Worm (Caenorhabditis elegans) whole organism, midembryonic: ENCODE results near the gene spon-1.

Experiments used
- T22C8.4 ChIP-seq: fragments of 200-800 bp; sonication (Bioruptor generic); IDR thresholded peaks from 2 replicates; pipeline ENCODE4 v1.3.6; 2022; ENCODE audit warnings: missing genetic modification characterization, missing compliant biosample characterization
- cog-1 ChIP-seq: sonication (generic microtip); optimal IDR thresholded peaks from 2 replicates; lab custom pipeline; 2016; ENCODE audit warnings: missing genetic modification characterization, missing compliant biosample characterization
- flt-1 ChIP-seq: fragments of 200-800 bp; sonication (Bioruptor generic); IDR thresholded peaks from 2 replicates; pipeline ENCODE4 v1.3.6; 2022; ENCODE audit warnings: missing genetic modification characterization, missing compliant biosample characterization
- klf-2 ChIP-seq: fragments of 200-800 bp; sonication (Bioruptor generic); conservative IDR thresholded peaks from 2 replicates; pipeline ENCODE4 v1.3.6; 2022; ENCODE audit warnings: missing genetic modification reagents, missing genetic modification characterization, missing compliant biosample characterization
- med-1 ChIP-seq: sonication (generic microtip); optimal IDR thresholded peaks from 2 replicates; lab custom pipeline; 2017; ENCODE audit warnings: missing genetic modification characterization, mild to moderate bottlenecking, missing compliant biosample characterization, antibody characterized with exemption, missing genetic modification reagents; ENCODE audit not compliant: insufficient read depth
- ref-1 ChIP-seq: fragments of 200-800 bp; sonication (Bioruptor generic); conservative IDR thresholded peaks from 2 replicates; pipeline ENCODE4 v1.3.6; 2022; ENCODE audit warnings: missing genetic modification reagents, missing genetic modification characterization, missing compliant biosample characterization
- tab-1 ChIP-seq: fragments of 200-800 bp; sonication (Bioruptor generic); IDR thresholded peaks from 2 replicates; pipeline ENCODE4 v1.3.6; 2022; ENCODE audit warnings: missing genetic modification characterization, missing compliant biosample characterization
- ztf-23 ChIP-seq: fragments of 200-800 bp; sonication (Bioruptor generic); IDR thresholded peaks from 2 replicates; pipeline ENCODE4 v1.3.6; 2022; ENCODE audit warnings: missing genetic modification reagents, missing genetic modification characterization, missing compliant biosample characterization
- ztf-29 ChIP-seq: fragments of 200-800 bp; sonication (Bioruptor generic); IDR thresholded peaks from 2 replicates; pipeline ENCODE4 v1.3.6; 2022; ENCODE audit warnings: missing genetic modification reagents, missing genetic modification characterization, missing compliant biosample characterization

spon-1 gene

DNA sequence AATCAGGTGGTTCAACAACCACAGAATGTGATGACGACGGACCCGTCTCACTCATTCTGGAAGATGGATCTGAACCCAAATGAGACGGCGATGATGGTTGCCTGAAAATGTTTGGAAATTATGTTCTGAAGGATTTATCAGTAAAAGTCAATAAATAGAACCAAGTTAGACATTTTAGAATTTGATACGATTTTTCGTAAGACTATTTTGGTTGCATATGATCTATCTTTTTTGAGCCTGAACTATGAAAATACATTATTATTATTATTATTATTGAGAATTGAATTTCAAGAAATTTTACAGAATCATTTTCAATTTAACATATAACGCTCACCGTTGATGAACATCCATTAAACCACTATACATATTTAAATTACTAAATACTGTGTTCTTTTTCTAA lies 6.4 kb upstream of the spon-1 start, which contains the start of gene F10E7.9:
Gene F10E7.9 (minus strand): TSS at position 101 of the 400 bp plus-strand sequence.
- TF ChIP-seq tab-1 (GFP tag; lab: Robert Waterston, UW) = no peak
- no peak for TF ChIP-seq klf-2 (GFP tag; lab: Robert Waterston, UW)
- no peak for TF ChIP-seq ztf-23 (GFP tag; lab: Robert Waterston, UW)
- no peak for TF ChIP-seq ref-1 (GFP tag; lab: Robert Waterston, UW)
- no peak for TF ChIP-seq flt-1 (GFP tag; lab: Robert Waterston, UW)
- TF ChIP-seq T22C8.4 (GFP tag; lab: Robert Waterston, UW) = no peak

DNA sequence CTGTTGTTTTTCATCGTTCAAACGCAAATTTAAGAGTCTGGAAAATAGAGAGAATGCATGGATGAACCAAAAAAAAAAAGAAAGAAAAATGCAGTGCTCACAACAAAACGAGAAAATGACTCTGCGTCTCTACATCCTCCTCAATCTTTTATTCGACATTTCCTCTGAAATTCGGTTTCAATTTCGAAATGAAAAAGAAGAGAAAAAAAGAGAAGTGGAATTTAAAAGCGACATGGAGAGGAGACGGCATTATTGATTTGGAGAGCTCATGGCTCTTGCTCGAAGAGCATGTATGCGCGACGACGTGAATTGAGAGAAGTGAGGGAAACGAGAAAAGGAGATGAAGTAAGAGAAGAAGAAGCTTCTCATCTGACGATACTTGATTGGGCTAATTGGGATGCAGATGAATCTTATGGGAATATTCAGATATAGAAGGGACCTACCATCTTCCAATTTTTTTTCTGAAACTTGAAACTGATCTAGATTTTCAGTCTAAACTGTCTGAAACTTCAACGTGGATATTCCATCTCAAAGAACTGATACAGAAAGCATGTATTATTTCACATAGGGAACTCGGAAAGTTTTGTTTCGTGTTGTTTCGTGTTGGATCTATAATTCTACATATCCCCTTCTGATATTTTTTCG lies 5.2 kb upstream of the spon-1 start:
- TF ChIP-seq flt-1 (GFP tag; lab: Robert Waterston, UW) = no peak
- no peak for TF ChIP-seq T22C8.4 (GFP tag; lab: Robert Waterston, UW)
- no peak for TF ChIP-seq klf-2 (GFP tag; lab: Robert Waterston, UW)
- TF ChIP-seq ztf-23 (GFP tag; lab: Robert Waterston, UW) = no peak
- TF ChIP-seq med-1 (GFP tag; lab: Kevin White, UChicago) = no peak
- no peak for TF ChIP-seq cog-1 (tag; lab: Kevin White, UChicago)
- TF ChIP-seq ztf-29 (GFP tag; lab: Robert Waterston, UW) = no peak
- TF ChIP-seq tab-1 (GFP tag; lab: Robert Waterston, UW) = no peak
- no peak for TF ChIP-seq ref-1 (GFP tag; lab: Robert Waterston, UW)

DNA sequence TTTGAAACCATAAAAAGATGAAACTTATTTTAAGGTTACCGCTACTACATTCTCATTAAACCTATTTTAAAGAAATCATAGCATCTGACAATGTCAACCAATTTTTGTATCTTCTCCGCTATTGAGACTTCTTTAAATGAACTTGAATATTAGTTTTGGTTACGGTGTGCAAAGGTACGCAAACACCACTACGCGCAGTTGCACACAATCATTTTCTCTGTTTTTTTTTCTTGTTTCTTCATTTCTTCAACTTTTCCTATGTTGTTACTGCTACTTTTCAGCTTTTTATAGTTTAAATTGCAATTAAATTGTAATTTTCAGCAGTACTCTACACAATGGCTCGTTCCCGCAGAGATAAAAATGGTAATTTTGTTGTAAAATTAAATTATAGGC lies 4.7 kb upstream of the spon-1 start, which contains the start of gene F10E7.5:
Gene F10E7.5 (plus strand): TSS at position 322 of the 393 bp plus-strand sequence.
- TF ChIP-seq cog-1 (tag; lab: Kevin White, UChicago) (peak; percentile 35), flt-1 (GFP tag; lab: Robert Waterston, UW) (no peak)

DNA sequence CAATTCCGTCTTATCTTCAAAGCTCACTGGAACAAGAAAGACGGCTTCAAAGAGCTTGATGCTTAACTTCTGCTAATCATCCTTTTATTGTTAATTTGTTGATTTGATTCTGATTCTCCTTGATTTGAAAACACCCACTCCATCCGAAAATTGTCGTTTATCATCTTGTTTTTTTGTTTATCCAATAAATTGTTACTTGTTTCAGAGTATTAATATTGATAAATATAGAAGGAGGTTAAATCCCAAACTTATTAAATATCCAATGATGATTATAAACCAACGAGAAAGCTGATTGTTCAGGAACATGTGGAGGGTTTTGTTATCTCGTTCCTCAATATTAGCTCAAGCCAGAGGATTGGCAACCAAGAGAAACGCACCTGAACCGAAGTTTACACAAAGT lies 3.6 kb upstream of the spon-1 start, which contains the start of gene F10E7.6:
Gene F10E7.6 (plus strand): TSS at position 301 of the 400 bp plus-strand sequence.
- TF ChIP-seq tab-1 (GFP tag; lab: Robert Waterston, UW) (no peak), ztf-23 (GFP tag; lab: Robert Waterston, UW) (no peak), klf-2 (GFP tag; lab: Robert Waterston, UW) (no peak), T22C8.4 (GFP tag; lab: Robert Waterston, UW) (no peak), cog-1 (tag; lab: Kevin White, UChicago) (no peak), flt-1 (GFP tag; lab: Robert Waterston, UW) (no peak), med-1 (GFP tag; lab: Kevin White, UChicago) (no peak), ref-1 (GFP tag; lab: Robert Waterston, UW) (no peak), ztf-29 (GFP tag; lab: Robert Waterston, UW) (no peak)

DNA sequence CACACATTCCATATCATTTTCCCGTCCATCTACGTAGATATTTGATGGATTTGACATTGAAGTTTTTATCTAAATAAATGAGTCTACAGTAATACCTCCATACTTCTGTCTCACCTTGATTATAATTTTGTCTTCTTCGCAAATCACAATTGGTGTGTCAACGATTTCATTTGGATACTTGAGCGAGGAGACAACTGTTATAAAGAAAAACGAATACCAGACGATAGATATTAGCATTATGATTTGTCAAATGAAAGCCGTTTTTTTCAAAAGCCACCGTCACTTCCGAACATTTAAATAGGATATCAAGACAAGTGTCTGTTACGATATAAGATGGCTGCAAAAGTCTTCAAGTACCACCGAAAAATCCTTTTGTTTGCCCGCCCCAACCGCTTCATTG lies 719 bp upstream of the spon-1 start, which contains the start of gene cutl-5:
Gene cutl-5 (minus strand): TSS at position 269 of the 400 bp plus-strand sequence.
- TF ChIP-seq ztf-29 (GFP tag; lab: Robert Waterston, UW) = no peak
- TF ChIP-seq med-1 (GFP tag; lab: Kevin White, UChicago) = no peak
- no peak for TF ChIP-seq cog-1 (tag; lab: Kevin White, UChicago)
- no peak for TF ChIP-seq ztf-23 (GFP tag; lab: Robert Waterston, UW)
- TF ChIP-seq T22C8.4 (GFP tag; lab: Robert Waterston, UW) = no peak
- TF ChIP-seq klf-2 (GFP tag; lab: Robert Waterston, UW) = no peak
- TF ChIP-seq tab-1 (GFP tag; lab: Robert Waterston, UW) = no peak
- no peak for TF ChIP-seq flt-1 (GFP tag; lab: Robert Waterston, UW)
- TF ChIP-seq ref-1 (GFP tag; lab: Robert Waterston, UW) = no peak

DNA sequence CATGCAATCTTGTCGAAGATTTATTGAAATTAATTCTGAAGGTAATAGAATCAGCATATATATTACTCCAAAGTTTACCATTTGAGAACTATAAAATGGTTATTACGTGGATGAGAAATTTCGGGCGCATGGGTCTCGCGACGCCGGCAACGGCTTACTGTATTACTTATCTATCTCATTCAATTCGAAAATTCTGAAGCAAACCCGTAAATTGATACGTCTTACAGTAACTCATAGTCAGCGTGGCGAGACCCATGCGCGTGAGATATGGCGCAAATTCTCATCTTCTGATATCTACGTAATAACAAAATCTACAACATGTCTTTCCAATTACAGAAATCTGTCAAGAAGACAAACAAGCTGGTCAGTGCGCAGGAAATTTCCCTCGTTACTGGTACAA lies 3.2 kb downstream of the spon-1 start:
- TF ChIP-seq ztf-29 (GFP tag; lab: Robert Waterston, UW) = no peak
- no peak for TF ChIP-seq flt-1 (GFP tag; lab: Robert Waterston, UW)
- no peak for TF ChIP-seq ztf-23 (GFP tag; lab: Robert Waterston, UW)
- no peak for TF ChIP-seq cog-1 (tag; lab: Kevin White, UChicago)
- no peak for TF ChIP-seq ref-1 (GFP tag; lab: Robert Waterston, UW)
- no peak for TF ChIP-seq tab-1 (GFP tag; lab: Robert Waterston, UW)
- TF ChIP-seq klf-2 (GFP tag; lab: Robert Waterston, UW) = no peak
- no peak for TF ChIP-seq T22C8.4 (GFP tag; lab: Robert Waterston, UW)
- no peak for TF ChIP-seq med-1 (GFP tag; lab: Kevin White, UChicago)

DNA sequence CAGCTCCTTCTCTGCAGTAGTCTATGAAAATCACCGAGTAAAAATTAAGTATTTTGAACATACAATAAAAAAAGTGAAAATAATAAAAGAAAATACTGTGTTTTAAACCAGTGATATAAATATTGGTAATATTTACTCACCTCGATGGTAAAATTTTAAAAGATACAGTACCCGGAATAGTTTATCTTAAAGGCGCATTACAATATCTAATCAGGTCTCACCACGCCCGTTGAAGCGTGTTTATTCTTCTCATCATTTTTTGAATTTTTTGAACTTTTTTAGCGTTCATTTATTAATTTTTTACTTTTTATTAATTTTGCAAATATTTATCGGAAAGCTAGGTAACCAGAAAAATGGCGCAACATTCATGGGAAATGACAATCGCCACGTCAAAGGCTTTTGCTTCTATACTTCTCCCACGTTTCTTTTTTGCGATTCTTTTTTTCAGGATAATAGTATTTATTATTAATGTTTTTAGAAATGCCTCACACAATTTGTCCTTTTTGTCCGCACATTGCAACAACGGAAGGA lies 5.5 kb downstream of the spon-1 start, which contains the start of gene F10E7.2:
Gene F10E7.2 (plus strand): TSS at position 481 of the 531 bp plus-strand sequence.
- TF ChIP-seq ref-1 (GFP tag; lab: Robert Waterston, UW) (no peak), flt-1 (GFP tag; lab: Robert Waterston, UW) (no peak), cog-1 (tag; lab: Kevin White, UChicago) (no peak)

DNA sequence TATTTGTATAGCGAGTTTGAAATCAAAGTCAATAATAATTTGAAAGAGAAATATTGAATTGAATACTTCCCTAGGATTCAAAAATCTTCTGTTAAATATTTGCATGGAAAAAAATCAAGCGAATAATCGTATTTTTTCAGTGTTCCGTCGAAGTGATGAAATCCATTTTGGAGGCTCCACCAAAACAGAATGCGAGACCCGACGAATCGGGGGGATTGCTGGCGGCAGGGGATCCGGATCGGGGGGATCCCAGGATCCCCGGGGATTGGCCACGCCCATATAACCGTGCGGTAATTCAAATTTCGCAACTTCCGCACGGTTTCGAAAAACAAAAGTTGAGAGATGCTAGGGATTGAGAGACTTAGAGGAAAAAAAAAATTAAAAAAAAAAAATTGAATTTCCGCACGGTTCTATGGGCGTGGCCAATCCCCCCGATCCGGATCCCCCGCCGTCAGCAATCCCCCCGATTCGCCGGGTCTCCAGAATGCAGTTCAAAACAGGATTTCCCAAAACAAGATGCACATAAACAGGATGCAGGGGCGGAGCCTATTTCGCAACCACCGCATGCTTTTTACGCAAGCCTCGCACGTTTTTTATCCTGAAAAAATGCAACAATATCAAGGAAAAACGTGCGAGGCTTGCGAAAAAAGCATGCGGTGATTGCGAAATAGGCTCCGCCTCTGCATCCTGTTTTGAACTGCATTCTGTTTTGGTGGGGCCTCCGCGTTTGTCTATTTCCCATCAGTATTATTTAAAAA lies 6.5 kb downstream of the spon-1 start, which contains the start of gene F10E7.11:
Gene F10E7.11 (minus strand): TSS at position 232 of the 758 bp plus-strand sequence.
- TF ChIP-seq klf-2 (GFP tag; lab: Robert Waterston, UW) (no peak), ref-1 (GFP tag; lab: Robert Waterston, UW) (no peak), ztf-29 (GFP tag; lab: Robert Waterston, UW) (no peak), flt-1 (GFP tag; lab: Robert Waterston, UW) (no peak), tab-1 (GFP tag; lab: Robert Waterston, UW) (no peak), T22C8.4 (GFP tag; lab: Robert Waterston, UW) (no peak), med-1 (GFP tag; lab: Kevin White, UChicago) (no peak), cog-1 (tag; lab: Kevin White, UChicago) (no peak), ztf-23 (GFP tag; lab: Robert Waterston, UW) (no peak)
